Worm (Caenorhabditis elegans) whole organism, L4 larva: ENCODE results near the gene C54D10.13.

ENCODE experiments used
- F44E2.7 ChIP-seq: fragments of 200-800 bp; sonication (Bioruptor generic); IDR thresholded peaks from 2 replicates; pipeline ENCODE4 v2.1.2; 2022; ENCODE audit warnings: missing genetic modification characterization, missing compliant biosample characterization
- F49E8.2 ChIP-seq: sonication (generic microtip); optimal IDR thresholded peaks from 2 replicates; lab custom pipeline; 2016; ENCODE audit warnings: missing compliant biosample characterization, mild to moderate bottlenecking, missing genetic modification characterization, borderline replicate concordance
- Y75B8A.6 ChIP-seq: fragments of 200-800 bp; sonication (Bioruptor generic); IDR thresholded peaks from 2 replicates; pipeline ENCODE4 v1.3.6; 2022; ENCODE audit warnings: missing genetic modification reagents, missing genetic modification characterization, missing compliant biosample characterization
- aha-1 ChIP-seq: fragments of 150-350 bp; peaks from one replicate; lab custom pipeline; 2014; ENCODE audit warnings: missing biosample characterization, missing genetic modification characterization
- daf-12 ChIP-seq: fragments of 150-350 bp; optimal IDR thresholded peaks from 2 replicates; lab custom pipeline; 2014; ENCODE audit warnings: missing biosample characterization, missing genetic modification reagents, missing genetic modification characterization
- daf-16 ChIP-seq, 3 experiments: sonication (generic microtip); optimal IDR thresholded peaks; 2 replicates each; lab custom pipeline; 2016 to 2017; ENCODE audit warnings: missing genetic modification characterization in 3 of 3, missing genetic modification reagents in 3 of 3, mild to moderate bottlenecking in 2 of 3, missing compliant biosample characterization in 2 of 3, missing biosample characterization in 1 of 3, moderate library complexity in 1 of 3
- daf-19 ChIP-seq: fragments of 200-800 bp; sonication (Bioruptor generic); conservative IDR thresholded peaks from 2 replicates; pipeline ENCODE4 v1.3.6; 2022; ENCODE audit warnings: missing genetic modification characterization, missing compliant biosample characterization
- daf-8 ChIP-seq: fragments of 200-800 bp; sonication (Bioruptor generic); IDR thresholded peaks from 2 replicates; pipeline ENCODE4 v1.3.6; 2022; ENCODE audit warnings: missing genetic modification characterization, missing compliant biosample characterization
- dmd-6 ChIP-seq: fragments of 200-800 bp; sonication (Bioruptor generic); IDR thresholded peaks from 2 replicates; pipeline ENCODE4 v1.3.6; 2022; ENCODE audit warnings: missing genetic modification reagents, missing genetic modification characterization, missing compliant biosample characterization
- dpl-1 ChIP-seq: fragments of 150-350 bp; optimal IDR thresholded peaks from 2 replicates; lab custom pipeline; 2014; ENCODE audit warnings: missing biosample characterization, missing genetic modification reagents, missing genetic modification characterization
- dve-1 ChIP-seq: sonication (generic microtip); optimal IDR thresholded peaks from 2 replicates; lab custom pipeline; 2017; ENCODE audit warnings: antibody characterized with exemption, mild to moderate bottlenecking, missing genetic modification characterization, missing compliant biosample characterization; ENCODE audit not compliant: insufficient read depth
- egl-43 ChIP-seq: fragments of 200-800 bp; sonication (Bioruptor generic); IDR thresholded peaks from 2 replicates; pipeline ENCODE4 v1.3.6; 2022; ENCODE audit warnings: missing genetic modification reagents, missing genetic modification characterization, missing compliant biosample characterization
- hlh-11 ChIP-seq: fragments of 200-800 bp; sonication (Bioruptor generic); optimal IDR thresholded peaks from 2 replicates; lab custom pipeline; 2018; ENCODE audit warnings: mild to moderate bottlenecking, missing genetic modification characterization, missing compliant biosample characterization
- hlh-30 ChIP-seq: sonication (generic microtip); optimal IDR thresholded peaks from 2 replicates; lab custom pipeline; 2017; ENCODE audit warnings: antibody characterized with exemption, mild to moderate bottlenecking, missing genetic modification characterization, missing compliant biosample characterization; ENCODE audit not compliant: insufficient read depth
- hmg-1.1 ChIP-seq: fragments of 200-800 bp; sonication (Bioruptor generic); IDR thresholded peaks from 2 replicates; pipeline ENCODE4 v1.3.6; 2022; ENCODE audit warnings: missing genetic modification reagents, missing genetic modification characterization, missing compliant biosample characterization
- jun-1 ChIP-seq: fragments of 150-350 bp; optimal IDR thresholded peaks from 2 replicates; lab custom pipeline; 2014; ENCODE audit warnings: missing biosample characterization, missing genetic modification reagents, missing genetic modification characterization
- lin-1 ChIP-seq: fragments of 200-800 bp; sonication (Bioruptor generic); IDR thresholded peaks from 2 replicates; pipeline ENCODE4 v1.3.6; 2022; ENCODE audit warnings: missing genetic modification reagents, missing genetic modification characterization, missing compliant biosample characterization
- lin-38 ChIP-seq: fragments of 200-800 bp; sonication (Bioruptor generic); IDR thresholded peaks from 2 replicates; pipeline ENCODE4 v1.3.6; 2022; ENCODE audit warnings: missing genetic modification reagents, missing genetic modification characterization, missing compliant biosample characterization
- lsy-2 ChIP-seq, 2 experiments: fragments of 150-350 bp in 1 of 2; sonication (generic microtip) in 1 of 2; optimal IDR thresholded peaks; 2 replicates each; lab custom pipeline; 2014 to 2017; ENCODE audit warnings: missing biosample characterization in 2 of 2, missing genetic modification characterization in 2 of 2
- madf-5 ChIP-seq, 2 experiments: fragments of 200-800 bp; sonication (Bioruptor generic); IDR thresholded peaks; 2 replicates each; pipeline ENCODE4 v1.3.6; 2022; ENCODE audit warnings: missing compliant biosample characterization in 2 of 2, missing genetic modification characterization in 2 of 2
- mdl-1 ChIP-seq, 2 experiments: fragments of 150-350 bp in 1 of 2; sonication (generic microtip) in 1 of 2; optimal IDR thresholded peaks; 2 replicates each; lab custom pipeline; 2014 to 2017; ENCODE audit warnings: missing biosample characterization in 2 of 2, missing genetic modification characterization in 2 of 2
- mep-1 ChIP-seq: fragments of 150-350 bp; sonication (generic microtip); optimal IDR thresholded peaks from 3 replicates; lab custom pipeline; 2014; ENCODE audit warnings: missing biosample characterization, missing genetic modification characterization
- mes-2 ChIP-seq: sonication (generic microtip); optimal IDR thresholded peaks from 2 replicates; lab custom pipeline; 2016; ENCODE audit warnings: missing genotype, mild to moderate bottlenecking, missing genetic modification characterization, missing compliant biosample characterization; ENCODE audit not compliant: poor library complexity, severe bottlenecking
- nhr-102 ChIP-seq: sonication (generic microtip); optimal IDR thresholded peaks from 2 replicates; lab custom pipeline; 2016; ENCODE audit warnings: mild to moderate bottlenecking, missing genetic modification characterization, moderate library complexity, missing compliant biosample characterization
- nhr-111 ChIP-seq: fragments of 200-800 bp; sonication (Bioruptor generic); optimal IDR thresholded peaks from 2 replicates; lab custom pipeline; 2018; ENCODE audit warnings: mild to moderate bottlenecking, missing genetic modification characterization, missing compliant biosample characterization
- nhr-25 ChIP-seq: sonication (generic microtip); optimal IDR thresholded peaks from 2 replicates; lab custom pipeline; 2017; ENCODE audit warnings: missing genetic modification characterization, mild to moderate bottlenecking, missing compliant biosample characterization, antibody characterized with exemption, moderate library complexity, borderline replicate concordance; ENCODE audit not compliant: insufficient read depth
- nhr-28 ChIP-seq: fragments of 150-350 bp; optimal IDR thresholded peaks from 2 replicates; lab custom pipeline; 2014; ENCODE audit warnings: missing biosample characterization, missing genetic modification characterization
- nhr-6 ChIP-seq: fragments of 150-350 bp; optimal IDR thresholded peaks from 2 replicates; lab custom pipeline; 2014; ENCODE audit warnings: missing biosample characterization, missing genetic modification characterization
- nhr-77 ChIP-seq: fragments of 150-350 bp; optimal IDR thresholded peaks from 2 replicates; lab custom pipeline; 2014; ENCODE audit warnings: missing biosample characterization, missing genetic modification characterization
- pha-4 ChIP-seq, 2 experiments: fragments of 150-350 bp in 1 of 2; fragments of 200-800 bp in 1 of 2; sonication (Bioruptor generic) in 1 of 2; IDR thresholded peaks in 1 of 2; optimal IDR thresholded peaks in 1 of 2; 2 replicates each; pipeline versions ENCODE4 v1.3.6 to Lab custom; 2014 to 2022; ENCODE audit warnings: missing genetic modification characterization in 2 of 2, missing genetic modification reagents in 2 of 2, missing biosample characterization in 1 of 2, missing compliant biosample characterization in 1 of 2
- pqm-1 ChIP-seq: sonication (generic microtip); optimal IDR thresholded peaks from 2 replicates; lab custom pipeline; 2017; ENCODE audit warnings: missing biosample characterization, missing genetic modification characterization
- rbr-2 ChIP-seq: sonication (generic microtip); optimal IDR thresholded peaks from 2 replicates; lab custom pipeline; 2016; ENCODE audit warnings: missing genotype, missing genetic modification characterization, missing compliant biosample characterization
- snpc-1.2 ChIP-seq: fragments of 200-800 bp; sonication (Bioruptor generic); IDR thresholded peaks from 2 replicates; pipeline ENCODE4 v1.3.6; 2022; ENCODE audit warnings: missing genetic modification reagents, missing genetic modification characterization, missing compliant biosample characterization
- snpc-4 ChIP-seq: fragments of 150-350 bp; optimal IDR thresholded peaks from 2 replicates; lab custom pipeline; 2014; ENCODE audit warnings: missing biosample characterization, missing genetic modification characterization
- spr-1 ChIP-seq: sonication (generic microtip); optimal IDR thresholded peaks from 2 replicates; lab custom pipeline; 2016; ENCODE audit warnings: mild to moderate bottlenecking, missing genetic modification characterization, missing compliant biosample characterization
- tra-1 ChIP-seq: fragments of 200-800 bp; sonication (Bioruptor generic); IDR thresholded peaks from 2 replicates; pipeline ENCODE4 v1.3.6; 2022; ENCODE audit warnings: missing genetic modification reagents, missing genetic modification characterization, missing compliant biosample characterization
- zip-11 ChIP-seq: fragments of 200-800 bp; sonication (Bioruptor generic); IDR thresholded peaks from 2 replicates; pipeline ENCODE4 v1.3.6; 2022; ENCODE audit warnings: missing genetic modification characterization, missing compliant biosample characterization
- zip-2 ChIP-seq: fragments of 150-350 bp; optimal IDR thresholded peaks from 2 replicates; lab custom pipeline; 2014; ENCODE audit warnings: missing biosample characterization, missing genetic modification characterization

C54D10.13 gene

DNA sequence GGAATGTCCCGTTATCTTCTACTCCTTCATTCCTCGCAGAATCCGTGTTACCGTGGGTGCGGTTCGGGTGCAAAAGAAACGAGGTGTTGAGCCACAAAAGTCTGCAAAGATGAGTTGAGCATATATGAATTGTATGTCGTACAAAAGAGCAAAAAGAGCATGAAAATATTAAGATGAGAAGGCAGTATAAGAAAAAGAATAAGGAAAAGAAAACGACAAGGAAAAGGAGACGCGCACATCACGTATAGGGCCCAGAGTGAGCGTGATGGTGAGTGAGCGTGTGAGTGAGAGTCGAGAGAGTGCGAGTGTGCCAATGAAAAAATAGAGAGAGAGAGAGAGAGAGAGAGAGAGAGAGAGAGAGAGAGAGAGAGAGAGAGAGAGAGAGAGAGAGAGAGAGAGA, 30.8 kb upstream of the C54D10.13 start, which contains the start of gene egl-10:
egl-10 (minus strand) TSS at position 101 of the 400 bp plus-strand sequence.
- TF ChIP-seq nhr-102 = no peak
- no peak for TF ChIP-seq nhr-25 (tag; lab: Kevin White, UChicago)
- no peak for TF ChIP-seq aha-1
- no peak for TF ChIP-seq snpc-1.2
- TF ChIP-seq dmd-6 (GFP tag; lab: Robert Waterston, UW) = no peak
- TF ChIP-seq lin-1 = no peak
- TF ChIP-seq rbr-2 (tag; lab: Kevin White, UChicago) = no peak
- TF ChIP-seq jun-1 (tag; lab: Kevin White, UChicago) = no peak
- no peak for TF ChIP-seq hlh-11 (tag; lab: Kevin White, UChicago)
- peak; percentile 11 for TF ChIP-seq nhr-6 (tag; lab: Kevin White, UChicago)
- no peak for TF ChIP-seq dpl-1
- TF ChIP-seq hmg-1.1 = 0 out of 2 replicates have a peak, but pooled peaks have one; percentile 21
- TF ChIP-seq egl-43 (GFP tag; lab: Robert Waterston, UW) = no peak
- no peak for TF ChIP-seq nhr-111 (GFP tag; lab: Kevin White, UChicago)
- TF ChIP-seq lin-38 (GFP tag; lab: Robert Waterston, UW) = no peak
- peak; percentile 11 for TF ChIP-seq hlh-30 (tag; lab: Kevin White, UChicago)
- TF ChIP-seq mes-2 (tag; lab: Kevin White, UChicago) = peak; percentile 50
- no peak for TF ChIP-seq zip-11 (GFP tag; lab: Robert Waterston, UW)
- no peak for TF ChIP-seq zip-2 (tag; lab: Kevin White, UChicago)
- no peak for TF ChIP-seq F49E8.2 (tag; lab: Kevin White, UChicago)
- no peak for TF ChIP-seq Y75B8A.6
- no peak for TF ChIP-seq tra-1
- no peak for TF ChIP-seq F44E2.7 (GFP tag; lab: Robert Waterston, UW)
- no peak for TF ChIP-seq snpc-4 (tag; lab: Kevin White, UChicago)
- TF ChIP-seq lsy-2 (tag; optimal IDR thresholded peaks at IDR 0.05; lab: Kevin White, UChicago) = no peak
- TF ChIP-seq dve-1 = peak; percentile 19
- no peak for TF ChIP-seq pha-4 (GFP tag; IDR thresholded peaks at IDR 0.05; lab: Robert Waterston, UW)
- TF ChIP-seq pha-4 (tag; optimal IDR thresholded peaks at IDR 0.05; lab: Kevin White, UChicago) = no peak
- no peak for TF ChIP-seq nhr-77 (tag; lab: Kevin White, UChicago)
- TF ChIP-seq, all 104 proteins: peak for 5

DNA sequence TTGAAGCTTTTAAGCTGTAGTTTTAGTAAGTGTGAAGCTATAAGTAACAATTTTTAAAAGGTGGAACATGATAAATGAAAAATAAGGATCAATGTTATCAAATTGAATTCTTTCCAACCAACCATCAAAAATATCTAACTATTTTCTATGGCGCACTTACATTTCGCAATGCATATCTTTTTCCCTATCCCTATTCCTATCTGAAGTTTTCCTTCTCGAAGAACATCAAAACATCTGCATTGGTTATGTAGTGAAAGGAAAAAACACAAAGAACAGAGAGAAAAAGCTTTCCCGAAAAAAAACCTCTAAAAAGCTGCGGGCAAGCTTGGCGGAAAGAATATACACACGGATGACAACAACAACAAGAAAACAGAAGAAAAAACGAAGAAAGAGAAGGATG, 28.5 kb upstream of the C54D10.13 start:
- peak; percentile 16 for TF ChIP-seq dve-1
- no peak for TF ChIP-seq daf-19
- TF ChIP-seq lin-1 = no peak
- TF ChIP-seq daf-16 (GFP tag; optimal IDR thresholded peaks at IDR 0.05; lab: Kevin White, UChicago) = peak in 1 of 2 experiments; percentile 59
- no peak for TF ChIP-seq daf-16 (tag; optimal IDR thresholded peaks at IDR 0.05; lab: Kevin White, UChicago)
- TF ChIP-seq aha-1 = peak; percentile 68
- TF ChIP-seq madf-5 (GFP tag; IDR thresholded peaks at IDR 0.05; lab: Robert Waterston, UW) = no peak
- peak in 1 of 2 experiments; percentile 36 for TF ChIP-seq lsy-2 (tag; optimal IDR thresholded peaks at IDR 0.05; lab: Kevin White, UChicago)
- no peak for TF ChIP-seq spr-1 (tag; lab: Kevin White, UChicago)
- TF ChIP-seq nhr-28 (tag; lab: Kevin White, UChicago) = no peak
- peak; percentile 1 for TF ChIP-seq hlh-11 (tag; lab: Kevin White, UChicago)
- TF ChIP-seq daf-12 = no peak
- peak; percentile 25 for TF ChIP-seq mep-1
- peak in 1 of 2 experiments; percentile 32 for TF ChIP-seq mdl-1 (tag; optimal IDR thresholded peaks at IDR 0.05; lab: Kevin White, UChicago)
- no peak for TF ChIP-seq daf-8 (GFP tag; lab: Robert Waterston, UW)
- TF ChIP-seq pqm-1 = no peak
